Fruit fly (Drosophila melanogaster) whole organism, pupa: ENCODE measurements around the gene cmet.

ENCODE experiments used
- CG10348 ChIP-seq: fragments of 200-800 bp; sonication (Bioruptor generic); IDR thresholded peaks from 2 replicates; pipeline ENCODE4 v1.3.6; 2022; ENCODE audit warnings: missing biosample characterization, missing genetic modification characterization
- CG12605 ChIP-seq: fragments of 200-800 bp; sonication (Bioruptor generic); IDR thresholded peaks from 2 replicates; pipeline ENCODE4 v1.3.6; 2022; ENCODE audit warnings: missing biosample characterization, missing genetic modification characterization
- CG13204 ChIP-seq: fragments of 200-800 bp; sonication (Bioruptor generic); optimal IDR thresholded peaks from 2 replicates; lab custom pipeline; 2018; ENCODE audit warnings: missing biosample characterization, mild to moderate bottlenecking, missing genetic modification characterization, moderate library complexity
- CG14655 ChIP-seq: fragments of 200-800 bp; sonication (Bioruptor generic); optimal IDR thresholded peaks from 3 replicates; lab custom pipeline; 2017; ENCODE audit warnings: mild to moderate bottlenecking, missing biosample characterization, missing genetic modification reagents, missing genetic modification characterization
- CG15710 ChIP-seq: fragments of 200-800 bp; sonication (Bioruptor generic); optimal IDR thresholded peaks from 2 replicates; lab custom pipeline; 2018; ENCODE audit warnings: missing biosample characterization, mild to moderate bottlenecking, missing genetic modification characterization, moderate library complexity
- CG17806 ChIP-seq: fragments of 200-800 bp; sonication (Bioruptor generic); optimal IDR thresholded peaks from 2 replicates; lab custom pipeline; 2018; ENCODE audit warnings: missing biosample characterization, mild to moderate bottlenecking, missing genetic modification characterization, moderate library complexity
- CG32121 ChIP-seq: fragments of 200-800 bp; sonication (Bioruptor generic); IDR thresholded peaks from 2 replicates; pipeline ENCODE4 v1.3.6; 2022; ENCODE audit warnings: missing biosample characterization, missing genetic modification characterization
- CG34367 ChIP-seq: fragments of 200-800 bp; sonication (Bioruptor generic); optimal IDR thresholded peaks from 2 replicates; lab custom pipeline; 2018; ENCODE audit warnings: missing biosample characterization, mild to moderate bottlenecking, missing genetic modification characterization
- CG4496 ChIP-seq: fragments of 200-800 bp; sonication (Bioruptor generic); IDR thresholded peaks from 3 replicates; pipeline ENCODE4 v1.3.6; 2022; ENCODE audit warnings: missing biosample characterization, missing genetic modification characterization
- CG8159 ChIP-seq: fragments of 200-800 bp; sonication (Bioruptor generic); optimal IDR thresholded peaks from 3 replicates; lab custom pipeline; 2018; ENCODE audit warnings: missing biosample characterization, mild to moderate bottlenecking, missing genetic modification characterization, moderate library complexity
- CG8301 ChIP-seq: fragments of 200-800 bp; sonication (Bioruptor generic); optimal IDR thresholded peaks from 2 replicates; lab custom pipeline; 2018; ENCODE audit warnings: missing biosample characterization, mild to moderate bottlenecking, missing genetic modification characterization
- CG9948 ChIP-seq: fragments of 200-800 bp; sonication (Bioruptor generic); optimal IDR thresholded peaks from 2 replicates; lab custom pipeline; 2018; ENCODE audit warnings: missing biosample characterization, mild to moderate bottlenecking, missing genetic modification characterization, moderate library complexity
- D1 ChIP-seq: fragments of 200-800 bp; sonication (Bioruptor generic); optimal IDR thresholded peaks from 2 replicates; lab custom pipeline; 2018; ENCODE audit warnings: missing biosample characterization, mild to moderate bottlenecking, missing genetic modification characterization, moderate library complexity
- EcR ChIP-seq: fragments of 200-800 bp; sonication (Bioruptor generic); optimal IDR thresholded peaks from 3 replicates; lab custom pipeline; 2019; ENCODE audit warnings: missing biosample characterization, missing genetic modification characterization, mild to moderate bottlenecking, moderate library complexity, missing genetic modification reagents
- Ets98B ChIP-seq: fragments of 200-800 bp; sonication (Bioruptor generic); IDR thresholded peaks from 2 replicates; pipeline ENCODE4 v1.3.6; 2022; ENCODE audit warnings: missing biosample characterization, missing genetic modification characterization
- Pif1A ChIP-seq: fragments of 200-800 bp; sonication (Bioruptor generic); optimal IDR thresholded peaks from 3 replicates; lab custom pipeline; 2016; ENCODE audit warnings: missing biosample characterization, missing genetic modification characterization
- Pif1B ChIP-seq: fragments of 200-800 bp; sonication (Bioruptor generic); optimal IDR thresholded peaks from 3 replicates; lab custom pipeline; 2016; ENCODE audit warnings: missing biosample characterization, missing genetic modification characterization
- Snoo ChIP-seq: fragments of 200-800 bp; sonication (Bioruptor generic); optimal IDR thresholded peaks from 3 replicates; lab custom pipeline; 2017; ENCODE audit warnings: missing biosample characterization, mild to moderate bottlenecking, missing genetic modification characterization, inconsistent platforms
- fd96Ca ChIP-seq: fragments of 200-800 bp; sonication (Bioruptor generic); IDR thresholded peaks from 3 replicates; pipeline ENCODE4 v1.3.6; 2022; ENCODE audit warnings: missing biosample characterization, missing genetic modification characterization
- gl ChIP-seq: fragments of 200-800 bp; sonication (Bioruptor generic); optimal IDR thresholded peaks from 2 replicates; lab custom pipeline; 2018; ENCODE audit warnings: missing biosample characterization, mild to moderate bottlenecking, missing genetic modification characterization
- rn ChIP-seq: fragments of 200-800 bp; sonication (Bioruptor generic); IDR thresholded peaks from 2 replicates; pipeline ENCODE4 v1.3.6; 2022; ENCODE audit warnings: missing biosample characterization, missing genetic modification characterization

The cmet gene

dm6 chr2L:11247730-11248129 is 21.1 kb downstream of the cmet start:
- TF ChIP-seq CG13204 (GFP tag; lab: Kevin White, UChicago) (no peak), CG8159 (tag; lab: Kevin White, UChicago) (no peak)

DNA sequence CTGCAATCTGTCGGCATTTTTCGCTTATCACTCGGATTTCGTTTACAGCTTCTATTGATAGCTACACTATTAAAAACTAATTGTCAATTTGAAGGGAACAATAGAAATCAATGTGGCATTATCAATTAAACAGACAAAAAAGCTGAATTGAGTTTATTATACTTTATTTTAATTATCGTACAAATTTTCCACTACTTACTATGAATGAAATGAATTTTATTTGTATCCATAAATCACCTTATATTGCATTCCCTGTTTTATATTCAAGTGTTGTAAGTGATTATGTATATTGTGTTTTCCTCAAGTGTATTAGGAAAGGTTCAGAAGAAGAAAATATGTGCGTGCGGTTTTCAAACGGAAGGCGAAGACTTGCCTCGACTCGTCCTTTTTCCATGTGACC is 24.9 kb downstream of the cmet start:
- TF ChIP-seq CG32121 (GFP tag; lab: Robert Waterston, UW) = no peak
- TF ChIP-seq EcR (GFP tag; lab: Kevin White, UChicago) = no peak
- TF ChIP-seq CG12605 (GFP tag; lab: Robert Waterston, UW) = no peak
- no peak for TF ChIP-seq Pif1B (GFP tag; lab: Kevin White, UChicago)
- no peak for TF ChIP-seq CG15710
- no peak for TF ChIP-seq rn (GFP tag; lab: Robert Waterston, UW)
- TF ChIP-seq gl (tag; lab: Kevin White, UChicago) = no peak
- TF ChIP-seq, all 21 proteins: peak for 0

DNA sequence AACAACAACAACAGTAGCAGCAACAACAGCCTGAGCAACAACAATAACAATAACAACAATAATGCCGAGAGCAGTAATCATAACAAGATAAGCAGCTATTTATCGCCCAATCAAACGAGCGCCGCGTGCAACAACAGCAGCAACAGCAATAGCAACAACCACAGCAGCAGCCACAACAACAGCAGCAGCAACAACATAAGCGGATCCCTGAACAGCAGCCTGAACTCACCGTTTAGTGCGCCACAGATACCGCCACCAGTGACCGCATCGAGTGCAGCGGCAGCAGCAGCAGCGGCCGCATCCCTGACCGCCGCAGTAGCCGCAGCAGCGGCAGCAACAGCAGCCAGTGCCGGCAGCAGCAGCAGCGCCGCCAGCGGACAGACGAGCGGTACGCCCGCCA is 32.4 kb downstream of the cmet start:
- TF ChIP-seq CG15710 (no peak), CG10348 (GFP tag; lab: Robert Waterston, UW) (no peak), CG32121 (GFP tag; lab: Robert Waterston, UW) (no peak), CG13204 (GFP tag; lab: Kevin White, UChicago) (no peak), gl (tag; lab: Kevin White, UChicago) (no peak), rn (GFP tag; lab: Robert Waterston, UW) (no peak), Pif1B (GFP tag; lab: Kevin White, UChicago) (no peak)
- TF ChIP-seq, all 21 proteins: peak for 0

DNA sequence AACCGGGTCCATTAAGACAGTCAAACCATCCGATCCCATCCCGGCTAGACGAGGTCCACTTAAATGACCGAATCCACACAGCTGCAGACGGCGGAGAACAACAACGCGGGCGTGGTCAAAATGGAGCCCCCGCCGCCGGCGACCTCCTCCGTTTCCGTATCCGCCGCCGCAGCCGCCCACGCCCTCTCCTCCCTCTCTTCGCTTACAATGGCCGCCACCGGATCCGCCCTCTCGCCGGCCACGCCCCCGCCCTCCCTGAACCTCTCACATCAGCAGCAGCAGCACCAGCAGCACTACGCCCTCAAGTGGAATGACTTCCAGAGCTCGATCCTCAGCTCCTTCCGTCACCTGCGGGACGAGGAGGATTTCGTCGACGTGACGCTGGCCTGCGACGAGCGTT is 33.3 kb downstream of the cmet start:
- no peak for TF ChIP-seq CG10348 (GFP tag; lab: Robert Waterston, UW)

DNA sequence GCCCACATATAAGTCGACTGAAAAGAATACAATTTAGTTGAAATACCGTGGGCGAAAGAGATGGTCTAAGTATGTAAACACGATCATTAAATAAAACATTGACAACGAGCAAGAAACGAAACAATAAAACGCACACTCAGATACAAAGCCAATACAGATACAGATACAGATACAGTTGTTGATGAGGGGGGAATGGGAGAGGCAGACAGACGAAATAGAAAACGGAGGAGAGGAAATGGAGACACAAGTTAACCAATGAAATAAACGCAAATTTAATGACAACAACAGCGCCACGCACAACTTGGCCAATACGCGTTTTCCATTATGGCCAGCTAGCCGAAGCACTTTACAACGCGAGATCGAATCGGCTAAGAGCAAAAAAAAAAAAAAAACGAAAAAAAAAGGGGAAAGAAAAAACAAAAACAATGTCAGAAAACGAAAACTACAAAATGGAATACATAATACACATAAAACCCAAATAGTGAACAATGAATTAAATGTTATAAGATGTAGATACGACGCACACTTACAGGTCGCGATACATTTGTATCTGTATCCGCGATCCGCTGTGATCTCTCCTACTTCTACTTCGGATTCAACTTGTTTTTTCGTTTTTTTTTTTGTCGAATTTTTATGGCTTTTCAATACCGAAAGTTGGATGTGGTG is 39.8 kb downstream of the cmet start:
- TF ChIP-seq EcR (GFP tag; lab: Kevin White, UChicago) (no peak), Ets98B (GFP tag; lab: Robert Waterston, UW) (0 out of 2 replicates have a peak, but pooled peaks have one; percentile 11), CG34367 (tag; lab: Kevin White, UChicago) (peak; percentile 9)

- TF ChIP-seq Pif1B (GFP tag; lab: Kevin White, UChicago) (no peak), CG10348 (GFP tag; lab: Robert Waterston, UW) (no peak), CG4496 (no peak), CG17806 (tag; lab: Kevin White, UChicago) (no peak), gl (tag; lab: Kevin White, UChicago) (no peak), CG12605 (GFP tag; lab: Robert Waterston, UW) (no peak), Snoo (tag; lab: Kevin White, UChicago) (no peak), rn (GFP tag; lab: Robert Waterston, UW) (no peak), CG13204 (GFP tag; lab: Kevin White, UChicago) (no peak), Pif1A (GFP tag; lab: Kevin White, UChicago) (no peak), CG8301 (tag; lab: Kevin White, UChicago) (no peak), Ets98B (GFP tag; lab: Robert Waterston, UW) (no peak), CG9948 (no peak), fd96Ca (GFP tag; lab: Robert Waterston, UW) (no peak), CG14655 (GFP tag; lab: Kevin White, UChicago) (no peak), CG32121 (GFP tag; lab: Robert Waterston, UW) (no peak), CG15710 (no peak)
- TF ChIP-seq, all 21 proteins: peak for 0
Observed at dm6 chr2L:11228039-11228438, 40.8 kb downstream of the cmet start.

dm6 chr2L:11227258-11227657 is 41.5 kb downstream of the cmet start:
- TF ChIP-seq CG10348 (GFP tag; lab: Robert Waterston, UW) (no peak), CG12605 (GFP tag; lab: Robert Waterston, UW) (no peak), Pif1A (GFP tag; lab: Kevin White, UChicago) (no peak), Snoo (tag; lab: Kevin White, UChicago) (no peak), CG8301 (tag; lab: Kevin White, UChicago) (no peak), CG14655 (GFP tag; lab: Kevin White, UChicago) (no peak), CG9948 (no peak), fd96Ca (GFP tag; lab: Robert Waterston, UW) (no peak), Ets98B (GFP tag; lab: Robert Waterston, UW) (no peak), CG13204 (GFP tag; lab: Kevin White, UChicago) (no peak), CG34367 (tag; lab: Kevin White, UChicago) (no peak), EcR (GFP tag; lab: Kevin White, UChicago) (no peak), CG8159 (tag; lab: Kevin White, UChicago) (no peak), CG17806 (tag; lab: Kevin White, UChicago) (no peak), gl (tag; lab: Kevin White, UChicago) (no peak), CG4496 (no peak), CG15710 (no peak), CG32121 (GFP tag; lab: Robert Waterston, UW) (no peak), D1 (tag; lab: Kevin White, UChicago) (no peak), Pif1B (GFP tag; lab: Kevin White, UChicago) (no peak)
